Worm (Caenorhabditis elegans) whole organism, late embryonic: ENCODE data around the gene klp-3.

Experiments used
- ama-1 ChIP-seq: fragments of 150-350 bp; optimal IDR thresholded peaks from 2 replicates; lab custom pipeline; 2014
- ceh-9 ChIP-seq: sonication (generic microtip); optimal IDR thresholded peaks from 2 replicates; lab custom pipeline; 2016; ENCODE audit warnings: mild to moderate bottlenecking, missing genetic modification characterization, inconsistent platforms, missing compliant biosample characterization
- dmd-4 ChIP-seq: sonication (generic microtip); optimal IDR thresholded peaks from 2 replicates; lab custom pipeline; 2016; ENCODE audit warnings: borderline replicate concordance, missing genetic modification characterization, missing compliant biosample characterization
- fkh-10 ChIP-seq: fragments of 150-350 bp; optimal IDR thresholded peaks from 2 replicates; lab custom pipeline; 2014; ENCODE audit warnings: missing biosample characterization, missing genetic modification reagents, missing genetic modification characterization
- lin-11 ChIP-seq: fragments of 200-800 bp; sonication (Bioruptor generic); optimal IDR thresholded peaks from 2 replicates; lab custom pipeline; 2018; ENCODE audit warnings: mild to moderate bottlenecking, missing genetic modification characterization, missing compliant biosample characterization
- pqm-1 ChIP-seq: sonication (generic microtip); optimal IDR thresholded peaks from 2 replicates; lab custom pipeline; 2016; ENCODE audit warnings: missing genetic modification characterization, missing compliant biosample characterization
- rnt-1 ChIP-seq: sonication (generic microtip); optimal IDR thresholded peaks from 2 replicates; lab custom pipeline; 2016; ENCODE audit warnings: missing genetic modification characterization, missing compliant biosample characterization
- sox-2 ChIP-seq: fragments of 200-800 bp; sonication (Bioruptor generic); IDR thresholded peaks from 2 replicates; pipeline ENCODE4 v1.3.6; 2022; ENCODE audit warnings: missing genetic modification reagents, missing genetic modification characterization, missing compliant biosample characterization

- no peak for TF ChIP-seq pqm-1 (tag; lab: Kevin White, UChicago)
- TF ChIP-seq lin-11 (tag; lab: Kevin White, UChicago): no peak
- no peak for TF ChIP-seq fkh-10 (GFP tag; lab: Kevin White, UChicago)
- no peak for TF ChIP-seq ama-1
- TF ChIP-seq rnt-1 (tag; lab: Kevin White, UChicago): no peak
- TF ChIP-seq dmd-4 (tag; lab: Kevin White, UChicago): no peak
- no peak for TF ChIP-seq sox-2
- no peak for TF ChIP-seq ceh-9 (tag; lab: Kevin White, UChicago)
These were observed 45.1 kb downstream of the klp-3 start for ce11 chrII:7887295-7887694.
